Worm (Caenorhabditis elegans): ENCODE results near the gene F55C12.19.
A peak's percentile ranks its signal among the peaks of the same experiment; 100 is the strongest.

F55C12.19 gene

DNA sequence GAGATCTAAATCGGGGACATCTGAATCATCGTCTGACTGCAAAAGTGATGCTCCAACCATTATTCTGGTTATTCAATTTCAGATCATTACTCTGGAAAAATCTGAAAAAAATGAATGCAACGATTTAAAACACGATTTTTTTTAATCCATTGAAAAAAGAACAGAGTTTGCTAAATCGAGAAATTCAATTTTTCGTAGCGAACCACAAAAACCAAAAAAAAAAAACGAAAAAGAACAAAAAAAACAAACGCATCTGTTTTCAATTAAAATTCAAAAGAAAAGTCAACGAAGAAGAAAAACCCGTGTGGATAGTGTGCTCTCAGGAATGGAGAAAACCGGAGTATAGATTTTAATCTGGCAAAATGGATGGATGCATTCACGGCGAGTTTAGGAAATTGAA lies 7.6 kb upstream of the F55C12.19 start, which contains the start of gene F55C12.4:
F55C12.4 (minus strand) TSS at position 101 of the 400 bp plus-strand sequence.
- TF ChIP-seq madf-8 (GFP tag; conservative IDR thresholded peaks at IDR 0.05) (no peak), attf-5 (GFP tag; optimal IDR thresholded peaks at IDR 0.05) (no peak), atf-7 (tag; optimal IDR thresholded peaks at IDR 0.05) (no peak)

DNA sequence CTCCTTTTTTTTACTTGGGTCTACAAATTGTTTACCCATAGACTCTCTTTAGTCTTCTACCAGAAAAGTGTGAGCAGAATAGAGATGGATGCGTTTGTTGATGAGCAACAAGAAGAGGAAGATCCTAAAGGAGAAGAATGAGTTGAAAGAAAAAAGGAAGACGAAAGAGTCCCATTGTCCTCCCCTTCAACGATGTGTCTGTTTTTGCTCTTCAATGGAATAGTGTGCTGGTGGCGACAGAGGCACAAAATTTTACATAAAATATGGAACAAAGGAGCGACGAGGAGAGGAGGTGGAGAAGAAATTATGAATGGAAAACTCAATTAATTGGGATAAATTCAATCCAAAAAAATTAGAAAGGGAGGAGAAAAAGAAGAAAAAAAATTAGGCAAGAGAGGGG lies 5.3 kb upstream of the F55C12.19 start:
- TF ChIP-seq madf-3 (GFP tag; IDR thresholded peaks at IDR 0.05) (no peak), sptf-2 (GFP tag; optimal IDR thresholded peaks at IDR 0.05) (no peak), lir-1 (GFP tag; conservative IDR thresholded peaks at IDR 0.05) (no peak), tlf-1 (GFP tag; optimal IDR thresholded peaks at IDR 0.05) (no peak)

- TF ChIP-seq lag-1 (GFP tag; IDR thresholded peaks at IDR 0.05): no peak
- peak; percentile 38 for TF ChIP-seq nhr-80 (tag; optimal IDR thresholded peaks at IDR 0.05)
Measured at ce11 chrII:5863893-5864292, 2.0 kb upstream of the F55C12.19 start, which contains the start of gene tag-234. tag-234 (plus strand) TSS chrII:5864193.

ce11 chrII:5866920-5867319 lies 981 bp downstream of the F55C12.19 start:
- TF ChIP-seq snpc-4 (GFP tag; optimal IDR thresholded peaks at IDR 0.05): no peak
- peak in 1 of 4 experiments; percentile 13 for TF ChIP-seq snpc-4 (tag; optimal IDR thresholded peaks at IDR 0.05)
- TF ChIP-seq mxl-1 (tag; optimal IDR thresholded peaks at IDR 0.05): no peak
- TF ChIP-seq cebp-1 (GFP tag; IDR thresholded peaks at IDR 0.05): no peak
- TF ChIP-seq cebp-1 (tag; optimal IDR thresholded peaks at IDR 0.05): peak; percentile 36
- no peak for TF ChIP-seq tbx-9 (tag; optimal IDR thresholded peaks at IDR 0.05; ENCODE audit: borderline replicate concordance)
- no peak for TF ChIP-seq bed-2 (GFP tag; IDR thresholded peaks at IDR 0.05)
- TF ChIP-seq ztf-22 (GFP tag; optimal IDR thresholded peaks at IDR 0.05): no peak
- no peak for TF ChIP-seq F49E8.2 (tag; optimal IDR thresholded peaks at IDR 0.05; ENCODE audit: insufficient read depth)
- no peak for TF ChIP-seq B0019.2 (GFP tag; conservative IDR thresholded peaks at IDR 0.05)
- TF ChIP-seq K12H6.12 (tag; optimal IDR thresholded peaks at IDR 0.05): no peak
- TF ChIP-seq nhr-80 (tag; optimal IDR thresholded peaks at IDR 0.05): no peak
- TF ChIP-seq nfyb-1 (GFP tag; IDR thresholded peaks at IDR 0.05): peak; percentile 87
- no peak for TF ChIP-seq Y95B8A.8 (GFP tag; IDR thresholded peaks at IDR 0.05)
- TF ChIP-seq atf-7 (tag; optimal IDR thresholded peaks at IDR 0.05): no peak
- no peak for TF ChIP-seq tbp1 (GFP tag; optimal IDR thresholded peaks at IDR 0.05)
- no peak for TF ChIP-seq let-607 (tag; optimal IDR thresholded peaks at IDR 0.05)
- TF ChIP-seq Y53G8AR.9 (GFP tag; conservative IDR thresholded peaks at IDR 0.05): 0 out of 2 replicates have a peak, but pooled peaks have one; percentile 45
- TF ChIP-seq hlh-26 (GFP tag; conservative IDR thresholded peaks at IDR 0.05): no peak
- TF ChIP-seq ceh-91 (GFP tag; IDR thresholded peaks at IDR 0.05): no peak
- no peak for TF ChIP-seq F52B5.7 (tag; optimal IDR thresholded peaks at IDR 0.05)

DNA sequence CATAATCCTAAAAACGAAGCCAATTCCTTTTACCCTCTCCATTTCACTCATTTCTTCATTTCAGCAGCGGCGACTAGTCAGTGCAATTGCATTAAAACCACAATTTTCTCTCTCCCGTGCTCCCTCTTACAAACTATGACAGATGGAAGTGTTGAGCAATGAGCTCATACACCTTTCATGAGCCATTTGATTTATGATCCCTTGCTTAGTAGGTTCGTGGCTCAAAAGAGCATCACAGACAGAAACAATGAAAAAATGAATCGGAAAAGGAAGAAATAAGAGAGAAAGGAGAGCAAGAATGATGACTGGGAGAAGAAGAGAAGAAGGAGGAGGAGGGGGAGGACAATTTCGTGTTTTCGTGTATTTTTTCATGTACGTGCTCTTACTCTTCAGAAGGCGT lies 5.6 kb downstream of the F55C12.19 start:
- TF ChIP-seq nhr-80 (tag; optimal IDR thresholded peaks at IDR 0.05) (peak; percentile 22), athp-1 (tag; optimal IDR thresholded peaks at IDR 0.05) (no peak)

DNA sequence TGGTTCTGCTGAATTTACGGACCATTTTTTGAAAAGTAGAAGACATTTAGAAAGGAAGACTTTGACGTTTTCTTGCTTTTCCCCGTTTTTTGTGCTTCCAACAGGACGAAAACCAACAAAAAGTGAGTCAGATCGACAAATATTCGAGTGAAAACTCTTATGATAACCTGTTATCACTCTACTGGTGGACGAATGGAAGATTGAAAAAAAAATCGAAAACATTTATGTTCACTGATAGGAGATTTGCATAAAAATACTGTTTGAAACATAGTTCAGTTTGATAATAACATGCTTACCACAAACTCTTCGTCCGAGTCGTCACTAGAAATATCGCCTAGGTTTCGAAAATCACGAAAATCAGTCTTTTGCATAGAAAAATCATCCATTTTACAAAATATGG lies 6.5 kb downstream of the F55C12.19 start:
- TF ChIP-seq pbrm-1 (GFP tag; IDR thresholded peaks at IDR 0.05) (no peak), ZK185.1 (tag; optimal IDR thresholded peaks at IDR 0.05; ENCODE audit: poor library complexity, severe bottlenecking) (no peak), nhr-120 (GFP tag; IDR thresholded peaks at IDR 0.05) (no peak), F10E7.11 (tag; optimal IDR thresholded peaks at IDR 0.05) (no peak), let-607 (tag; optimal IDR thresholded peaks at IDR 0.05) (no peak), hsf-1 (GFP tag; IDR thresholded peaks at IDR 0.05) (no peak), xnd-1 (tag; optimal IDR thresholded peaks at IDR 0.05) (no peak), egrh-3 (GFP tag; IDR thresholded peaks at IDR 0.05) (no peak), nhr-80 (tag; optimal IDR thresholded peaks at IDR 0.05) (peak; percentile 4)

All from whole organism, young adult.